Fruit fly (Drosophila melanogaster) whole organism, embryonic: ENCODE measurements around the gene CG5246.

ENCODE experiments used
- Antp ChIP-seq: fragments of 200-800 bp; sonication (Bioruptor generic); optimal IDR thresholded peaks from 3 replicates; lab custom pipeline; 2016; ENCODE audit warnings: missing biosample characterization, missing genetic modification characterization
- Atf3 ChIP-seq: fragments of 200-800 bp; sonication (Bioruptor generic); optimal IDR thresholded peaks from 3 replicates; lab custom pipeline; 2016; ENCODE audit warnings: missing biosample characterization, missing genetic modification characterization
- CG10366 ChIP-seq: fragments of 200-800 bp; sonication (Bioruptor generic); IDR thresholded peaks from 2 replicates; pipeline ENCODE4 v1.3.6; 2022; ENCODE audit warnings: missing biosample characterization, missing genetic modification characterization
- CG10462 ChIP-seq: fragments of 200-800 bp; sonication (Bioruptor generic); optimal IDR thresholded peaks from 2 replicates; lab custom pipeline; 2016; ENCODE audit warnings: missing biosample characterization, missing genetic modification characterization
- CG10959 ChIP-seq: fragments of 200-800 bp; sonication (Bioruptor generic); IDR thresholded peaks from 2 replicates; pipeline ENCODE4 v1.3.6; 2022; ENCODE audit warnings: missing biosample characterization, missing genetic modification characterization
- CG11456 ChIP-seq: fragments of 200-800 bp; sonication (Bioruptor generic); IDR thresholded peaks from 3 replicates; pipeline ENCODE4 v1.3.6; 2022; ENCODE audit warnings: missing biosample characterization, missing genetic modification characterization
- CG11723 ChIP-seq: fragments of 200-800 bp; sonication (Bioruptor generic); optimal IDR thresholded peaks from 2 replicates; lab custom pipeline; 2017; ENCODE audit warnings: missing biosample characterization, mild to moderate bottlenecking, missing genetic modification characterization
- CG12155 ChIP-seq: fragments of 200-800 bp; sonication (Bioruptor generic); optimal IDR thresholded peaks from 3 replicates; lab custom pipeline; 2016; ENCODE audit warnings: missing biosample characterization, missing genetic modification characterization
- CG14860 ChIP-seq: fragments of 200-800 bp; sonication (Bioruptor generic); IDR thresholded peaks from 3 replicates; pipeline ENCODE4 v1.3.6; 2022; ENCODE audit warnings: missing biosample characterization, missing genetic modification characterization; ENCODE audit not compliant: partially characterized antibody
- CG16813 ChIP-seq: fragments of 200-800 bp; sonication (Bioruptor generic); IDR thresholded peaks from 3 replicates; pipeline ENCODE4 v1.3.6; 2022; ENCODE audit warnings: missing biosample characterization, missing genetic modification characterization; ENCODE audit not compliant: partially characterized antibody
- CG16815 ChIP-seq: fragments of 200-800 bp; sonication (Bioruptor generic); optimal IDR thresholded peaks from 3 replicates; lab custom pipeline; 2017; ENCODE audit warnings: missing biosample characterization, mild to moderate bottlenecking, missing genetic modification characterization
- CG2199 ChIP-seq: fragments of 200-800 bp; sonication (Bioruptor generic); IDR thresholded peaks from 3 replicates; pipeline ENCODE4 v1.3.6; 2022; ENCODE audit warnings: missing biosample characterization, missing genetic modification characterization
- CG3407 ChIP-seq: fragments of 200-800 bp; sonication (Bioruptor generic); optimal IDR thresholded peaks from 2 replicates; lab custom pipeline; 2018; ENCODE audit warnings: missing biosample characterization, mild to moderate bottlenecking, missing genetic modification characterization
- CG34422 ChIP-seq: fragments of 200-800 bp; sonication (Bioruptor generic); IDR thresholded peaks from 3 replicates; pipeline ENCODE4 v1.3.6; 2022; ENCODE audit warnings: missing biosample characterization, missing genetic modification characterization
- CG4820 ChIP-seq: fragments of 200-800 bp; sonication (Bioruptor generic); optimal IDR thresholded peaks from 3 replicates; lab custom pipeline; 2016; ENCODE audit warnings: missing biosample characterization, missing genetic modification characterization
- CG6765 ChIP-seq: fragments of 200-800 bp; sonication (Bioruptor generic); optimal IDR thresholded peaks from 3 replicates; lab custom pipeline; 2017; ENCODE audit warnings: missing biosample characterization, mild to moderate bottlenecking, missing genetic modification characterization
- CG6813 ChIP-seq: fragments of 200-800 bp; sonication (Bioruptor generic); optimal IDR thresholded peaks from 2 replicates; lab custom pipeline; 2017; ENCODE audit warnings: missing biosample characterization, missing genetic modification characterization, mild to moderate bottlenecking, moderate library complexity, missing genetic modification reagents
- CG6854 ChIP-seq: fragments of 200-800 bp; sonication (Bioruptor generic); optimal IDR thresholded peaks from 3 replicates; lab custom pipeline; 2017; ENCODE audit warnings: missing biosample characterization, mild to moderate bottlenecking, missing genetic modification characterization
- CG9932 ChIP-seq: fragments of 200-800 bp; sonication (Bioruptor generic); IDR thresholded peaks from 2 replicates; pipeline ENCODE4 v1.3.6; 2022; ENCODE audit warnings: missing biosample characterization, missing genetic modification characterization
- H15 ChIP-seq: fragments of 200-800 bp; sonication (Bioruptor generic); IDR thresholded peaks from 3 replicates; pipeline ENCODE4 v1.3.6; 2022; ENCODE audit warnings: missing biosample characterization, missing genetic modification characterization
- H2.0 ChIP-seq: fragments of 200-800 bp; sonication (Bioruptor generic); IDR thresholded peaks from 2 replicates; pipeline ENCODE4 v1.3.6; 2022; ENCODE audit warnings: missing biosample characterization, missing genetic modification characterization
- HLH3B ChIP-seq: fragments of 200-800 bp; sonication (Bioruptor generic); IDR thresholded peaks from 2 replicates; pipeline ENCODE4 v1.3.6; 2022; ENCODE audit warnings: missing biosample characterization, missing genetic modification characterization
- Hsf ChIP-seq: fragments of 200-800 bp; sonication (Bioruptor generic); optimal IDR thresholded peaks from 3 replicates; lab custom pipeline; 2016; ENCODE audit warnings: missing biosample characterization, missing genetic modification characterization
- Optix ChIP-seq: fragments of 200-800 bp; sonication (Bioruptor generic); IDR thresholded peaks from 3 replicates; pipeline ENCODE4 v1.3.6; 2022; ENCODE audit warnings: missing biosample characterization, missing genetic modification characterization
- Rx ChIP-seq: fragments of 200-800 bp; sonication (Bioruptor generic); IDR thresholded peaks from 2 replicates; pipeline ENCODE4 v1.3.6; 2022; ENCODE audit warnings: missing biosample characterization, missing genetic modification characterization
- Sry-δ ChIP-seq: fragments of 200-800 bp; sonication (Bioruptor generic); optimal IDR thresholded peaks from 2 replicates; lab custom pipeline; 2016; ENCODE audit warnings: missing biosample characterization, missing genetic modification characterization
- Stat92E ChIP-seq, 3 experiments: fragments of >200 bp in 2 of 3; fragments of 200-800 bp in 1 of 3; sonication (Bioruptor generic) in 1 of 3; optimal IDR thresholded peaks; 2 replicates each; lab custom pipeline; 2017 to 2019; ENCODE audit warnings: missing biosample characterization in 3 of 3, missing genetic modification characterization in 3 of 3, mild to moderate bottlenecking in 1 of 3, moderate library complexity in 1 of 3
- Usf ChIP-seq: fragments of 200-800 bp; sonication (Bioruptor generic); optimal IDR thresholded peaks from 2 replicates; lab custom pipeline; 2017; ENCODE audit warnings: missing genotype, missing biosample characterization, missing genetic modification characterization
- amos ChIP-seq: fragments of 200-800 bp; sonication (Bioruptor generic); IDR thresholded peaks from 2 replicates; pipeline ENCODE4 v1.3.6; 2022; ENCODE audit warnings: missing biosample characterization, missing genetic modification characterization; ENCODE audit not compliant: partially characterized antibody
- bsh ChIP-seq, 2 experiments: fragments of 200-800 bp; sonication (Bioruptor generic); optimal IDR thresholded peaks; 2 replicates each; lab custom pipeline; 2017 to 2018; ENCODE audit warnings: mild to moderate bottlenecking in 2 of 2, missing biosample characterization in 2 of 2, missing genetic modification characterization in 2 of 2, moderate library complexity in 1 of 2
- cad ChIP-seq: fragments of >200 bp; optimal IDR thresholded peaks from 2 replicates; lab custom pipeline; 2017; ENCODE audit warnings: missing biosample characterization, missing genetic modification characterization
- fd102C ChIP-seq: fragments of 200-800 bp; sonication (Bioruptor generic); optimal IDR thresholded peaks from 2 replicates; lab custom pipeline; 2018; ENCODE audit warnings: missing biosample characterization, mild to moderate bottlenecking, missing genetic modification characterization, moderate library complexity
- kah ChIP-seq: fragments of 200-800 bp; sonication (Bioruptor generic); optimal IDR thresholded peaks from 2 replicates; lab custom pipeline; 2018; ENCODE audit warnings: missing biosample characterization, mild to moderate bottlenecking, missing genetic modification characterization
- lola ChIP-seq, 3 experiments: fragments of >200 bp in 2 of 3; fragments of 200-800 bp in 1 of 3; sonication (Bioruptor generic) in 1 of 3; optimal IDR thresholded peaks; 2 replicates each; lab custom pipeline; 2017 to 2019; ENCODE audit warnings: missing biosample characterization in 3 of 3, missing genetic modification characterization in 3 of 3, mild to moderate bottlenecking in 1 of 3, moderate library complexity in 1 of 3
- nerfin-2 ChIP-seq: fragments of 200-800 bp; sonication (Bioruptor generic); IDR thresholded peaks from 2 replicates; pipeline ENCODE4 v1.3.6; 2022; ENCODE audit warnings: missing biosample characterization, missing genetic modification characterization; ENCODE audit not compliant: partially characterized antibody
- oc ChIP-seq: fragments of 200-800 bp; sonication (Bioruptor generic); optimal IDR thresholded peaks from 2 replicates; lab custom pipeline; 2018; ENCODE audit warnings: missing biosample characterization, mild to moderate bottlenecking, missing genetic modification characterization, moderate library complexity
- pho ChIP-seq: fragments of 200-800 bp; sonication (Bioruptor generic); optimal IDR thresholded peaks from 2 replicates; lab custom pipeline; 2016; ENCODE audit warnings: missing biosample characterization, missing genetic modification characterization
- psq ChIP-seq: fragments of 200-800 bp; sonication (Bioruptor generic); optimal IDR thresholded peaks from 2 replicates; lab custom pipeline; 2017; ENCODE audit warnings: missing biosample characterization, missing genetic modification characterization
- ranshi ChIP-seq: fragments of 200-800 bp; sonication (Bioruptor generic); IDR thresholded peaks from 2 replicates; pipeline ENCODE4 v1.3.6; 2022; ENCODE audit warnings: missing biosample characterization, missing genetic modification characterization
- repo ChIP-seq: fragments of 200-800 bp; sonication (Bioruptor generic); optimal IDR thresholded peaks from 2 replicates; lab custom pipeline; 2016; ENCODE audit warnings: missing biosample characterization, missing genetic modification characterization
- seq ChIP-seq: fragments of 200-800 bp; sonication (Bioruptor generic); IDR thresholded peaks from 2 replicates; pipeline ENCODE4 v1.3.6; 2022; ENCODE audit warnings: missing biosample characterization, missing genetic modification characterization
- ttk ChIP-seq: fragments of 200-800 bp; sonication (Bioruptor generic); IDR thresholded peaks from 2 replicates; pipeline ENCODE4 v2.1.2; 2022; ENCODE audit warnings: missing biosample characterization, missing genetic modification characterization
- twi ChIP-seq: fragments of 200-800 bp; optimal IDR thresholded peaks from 2 replicates; lab custom pipeline; 2019; ENCODE audit warnings: missing biosample characterization, mild to moderate bottlenecking, missing genetic modification characterization, moderate library complexity
- tx ChIP-seq: fragments of 200-800 bp; sonication (Bioruptor generic); optimal IDR thresholded peaks from 2 replicates; lab custom pipeline; 2016; ENCODE audit warnings: missing biosample characterization, missing genetic modification characterization
- unpg ChIP-seq: fragments of 200-800 bp; sonication (Bioruptor generic); optimal IDR thresholded peaks from 3 replicates; lab custom pipeline; 2018; ENCODE audit warnings: missing biosample characterization, mild to moderate bottlenecking, missing genetic modification characterization, moderate library complexity
- vnd ChIP-seq: fragments of 200-800 bp; sonication (Bioruptor generic); IDR thresholded peaks from 3 replicates; pipeline ENCODE4 v1.3.6; 2022; ENCODE audit warnings: missing biosample characterization, missing genetic modification characterization; ENCODE audit not compliant: partially characterized antibody
- zen ChIP-seq: fragments of 200-800 bp; sonication (Bioruptor generic); optimal IDR thresholded peaks from 3 replicates; lab custom pipeline; 2018; ENCODE audit warnings: missing biosample characterization, mild to moderate bottlenecking, missing genetic modification characterization, moderate library complexity
- zen2 ChIP-seq: fragments of 200-800 bp; sonication (Bioruptor generic); IDR thresholded peaks from 3 replicates; pipeline ENCODE4 v1.3.6; 2022; ENCODE audit warnings: missing biosample characterization, missing genetic modification characterization; ENCODE audit not compliant: partially characterized antibody
- zf30C ChIP-seq: fragments of 200-800 bp; sonication (Bioruptor generic); optimal IDR thresholded peaks from 3 replicates; lab custom pipeline; 2018; ENCODE audit warnings: missing biosample characterization, mild to moderate bottlenecking, missing genetic modification characterization

CG5246 gene

dm6 chr3R:17151376-17152026 lies 15.6 kb downstream of the CG5246 start, which contains the start of gene CG5292 (continued):
- peak; percentile 51; the same call in 2 of the 3 replicates for TF ChIP-seq CG14860 (GFP tag; lab: Robert Waterston, UW)
- no peak for TF ChIP-seq unpg (GFP tag; lab: Kevin White, UChicago)
- TF ChIP-seq CG11456 (GFP tag; lab: Robert Waterston, UW) = peak; percentile 67; the same call in 1 of the 3 replicates
- peak; percentile 45 for TF ChIP-seq CG4820 (GFP tag; lab: Kevin White, UChicago)
- TF ChIP-seq ranshi = peak; percentile 51
- no peak for TF ChIP-seq Sry-δ (GFP tag; lab: Kevin White, UChicago)
- no peak for TF ChIP-seq CG6854 (GFP tag; lab: Kevin White, UChicago)
- TF ChIP-seq CG6813 (GFP tag; lab: Kevin White, UChicago) = no peak
- peak; percentile 45; the same call in 1 of the 3 replicates for TF ChIP-seq CG16813
- TF ChIP-seq HLH3B (GFP tag; lab: Robert Waterston, UW) = peak; percentile 51
- no peak; the same call in 2 of the 3 replicates for TF ChIP-seq zen2
- TF ChIP-seq fd102C = no peak
- TF ChIP-seq CG10959 (GFP tag; lab: Robert Waterston, UW) = 0 out of 2 replicates have a peak, but pooled peaks have one; percentile 27
- no peak for TF ChIP-seq CG11723 (GFP tag; lab: Kevin White, UChicago)
- TF ChIP-seq vnd (GFP tag; lab: Robert Waterston, UW) = no peak
- TF ChIP-seq zen = no peak
- peak; percentile 72 for TF ChIP-seq CG9932 (GFP tag; lab: Robert Waterston, UW)
- peak; percentile 35 for TF ChIP-seq ttk (GFP tag; lab: Robert Waterston, UW)
- peak; percentile 30; the same call in 1 of the 3 replicates for TF ChIP-seq H15 (GFP tag; lab: Robert Waterston, UW)
- TF ChIP-seq CG10366 = peak; percentile 73
- TF ChIP-seq twi (tag; lab: Kevin White, UChicago) = no peak
- no peak for TF ChIP-seq Rx (GFP tag; lab: Robert Waterston, UW)
- no peak for TF ChIP-seq zf30C (GFP tag; lab: Kevin White, UChicago)
- peak; percentile 0 for TF ChIP-seq repo (GFP tag; lab: Kevin White, UChicago)
- TF ChIP-seq Hsf (GFP tag; lab: Kevin White, UChicago) = peak; percentile 60
- TF ChIP-seq CG16815 = peak; percentile 8
- no peak for TF ChIP-seq tx (GFP tag; lab: Kevin White, UChicago)
- TF ChIP-seq psq (GFP tag; lab: Kevin White, UChicago) = no peak
- TF ChIP-seq CG12155 (GFP tag; lab: Kevin White, UChicago) = peak; percentile 34
- no peak for TF ChIP-seq CG3407 (GFP tag; lab: Kevin White, UChicago)
- TF ChIP-seq lola (GFP tag; optimal IDR thresholded peaks at IDR 0.05; lab: Kevin White, UChicago) = no peak
- no peak for TF ChIP-seq CG2199 (GFP tag; lab: Robert Waterston, UW)
- TF ChIP-seq kah (GFP tag; lab: Kevin White, UChicago) = peak; percentile 58
- no peak for TF ChIP-seq nerfin-2 (GFP tag; lab: Robert Waterston, UW)
- TF ChIP-seq bsh (GFP tag; optimal IDR thresholded peaks at IDR 0.05; lab: Kevin White, UChicago) = no peak
- TF ChIP-seq amos (GFP tag; lab: Robert Waterston, UW) = peak; percentile 61; the same call in 1 of the 2 replicates
- peak; percentile 79; the same call in 2 of the 3 replicates for TF ChIP-seq CG34422 (GFP tag; lab: Robert Waterston, UW)
- TF ChIP-seq cad = no peak
- TF ChIP-seq Stat92E (GFP tag; optimal IDR thresholded peaks at IDR 0.05; lab: Kevin White, UChicago) = no peak
- peak; percentile 15 for TF ChIP-seq CG10462 (GFP tag; lab: Kevin White, UChicago)
- TF ChIP-seq pho (GFP tag; lab: Kevin White, UChicago) = peak; percentile 50
- TF ChIP-seq Optix (GFP tag; lab: Robert Waterston, UW) = peak; percentile 27; the same call in 1 of the 3 replicates
- TF ChIP-seq seq (GFP tag; lab: Robert Waterston, UW) = peak; percentile 34; the same call in 1 of the 2 replicates
- TF ChIP-seq CG6765 (GFP tag; lab: Kevin White, UChicago) = peak; percentile 36
- TF ChIP-seq oc (tag; lab: Kevin White, UChicago) = no peak
- no peak for TF ChIP-seq Usf (GFP tag; lab: Kevin White, UChicago)
- no peak for TF ChIP-seq Atf3 (GFP tag; lab: Kevin White, UChicago)
- peak; percentile 26; the same call in 1 of the 2 replicates for TF ChIP-seq H2.0 (GFP tag; lab: Robert Waterston, UW)
- peak; percentile 35 for TF ChIP-seq Antp (GFP tag; lab: Kevin White, UChicago)
